Worm (Caenorhabditis elegans) whole organism, young adult: ENCODE measurements around the gene gcn-2.

ENCODE experiments used
- B0336.3 ChIP-seq: fragments of 200-800 bp; sonication (Bioruptor generic); IDR thresholded peaks from 2 replicates; pipeline ENCODE4 v1.3.6; 2022; ENCODE audit warnings: missing genetic modification characterization, missing compliant biosample characterization
- Y95B8A.8 ChIP-seq: fragments of 200-800 bp; sonication (Bioruptor generic); IDR thresholded peaks from 2 replicates; pipeline ENCODE4 v1.3.6; 2022; ENCODE audit warnings: missing genetic modification reagents, missing genetic modification characterization, missing compliant biosample characterization
- egl-18 ChIP-seq: fragments of 200-800 bp; sonication (Bioruptor generic); IDR thresholded peaks from 2 replicates; pipeline ENCODE4 v1.3.6; 2022; ENCODE audit warnings: missing genetic modification reagents, missing genetic modification characterization, missing compliant biosample characterization
- gei-17 ChIP-seq: fragments of 200-800 bp; sonication (Bioruptor generic); optimal IDR thresholded peaks from 2 replicates; lab custom pipeline; 2018; ENCODE audit warnings: mild to moderate bottlenecking, missing genetic modification characterization, missing compliant biosample characterization
- snpc-4 ChIP-seq, 5 experiments: fragments of 150-350 bp in 1 of 5; sonication (generic microtip) in 4 of 5; optimal IDR thresholded peaks; 2 replicates each; lab custom pipeline; 2014 to 2018; ENCODE audit warnings: missing genetic modification characterization in 5 of 5, missing biosample characterization in 3 of 5, antibody characterized with exemption in 2 of 5, mild to moderate bottlenecking in 2 of 5, missing compliant biosample characterization in 2 of 5, missing genotype in 2 of 5, moderate library complexity in 2 of 5, missing genetic modification reagents in 1 of 5

ce11 chrII:13091123-13091522 lies 7.2 kb downstream of the gcn-2 start, which contains the start of gene Y81G3A.4:
- no peak for TF ChIP-seq Y95B8A.8 (GFP tag; lab: Robert Waterston, UW)
- no peak for TF ChIP-seq snpc-4 (GFP tag; optimal IDR thresholded peaks at IDR 0.05; lab: Kevin White, UChicago)
- no peak for TF ChIP-seq snpc-4 (tag; optimal IDR thresholded peaks at IDR 0.05; lab: Kevin White, UChicago)
- no peak for TF ChIP-seq B0336.3 (GFP tag; lab: Robert Waterston, UW)
- TF ChIP-seq gei-17 (GFP tag; lab: Kevin White, UChicago): no peak
- no peak for TF ChIP-seq egl-18 (GFP tag; lab: Robert Waterston, UW)
